Worm (Caenorhabditis elegans) whole organism, young adult: ENCODE measurements around the gene nlp-43.

Experiments used
- F10E7.11 ChIP-seq: sonication (generic microtip); optimal IDR thresholded peaks from 2 replicates; lab custom pipeline; 2017; ENCODE audit warnings: mild to moderate bottlenecking, missing genetic modification characterization, moderate library complexity, missing compliant biosample characterization
- F33H1.4 ChIP-seq: fragments of 200-800 bp; sonication (Bioruptor generic); IDR thresholded peaks from 2 replicates; pipeline ENCODE4 v1.3.6; 2022; ENCODE audit warnings: missing genetic modification reagents, missing genetic modification characterization, missing compliant biosample characterization
- F39B2.1 ChIP-seq: fragments of 200-800 bp; sonication (Bioruptor generic); IDR thresholded peaks from 2 replicates; pipeline ENCODE4 v1.3.6; 2022; ENCODE audit warnings: missing genetic modification reagents, missing genetic modification characterization, missing compliant biosample characterization
- F55B11.4 ChIP-seq: sonication (generic microtip); optimal IDR thresholded peaks from 2 replicates; lab custom pipeline; 2016; ENCODE audit warnings: missing compliant biosample characterization, missing genetic modification characterization, borderline replicate concordance; ENCODE audit not compliant: insufficient read depth
- F57C9.4 ChIP-seq: sonication (generic microtip); optimal IDR thresholded peaks from 2 replicates; lab custom pipeline; 2017; ENCODE audit warnings: mild to moderate bottlenecking, missing genetic modification characterization, missing compliant biosample characterization
- K11D2.4 ChIP-seq: fragments of 200-800 bp; sonication (Bioruptor generic); IDR thresholded peaks from 2 replicates; pipeline ENCODE4 v1.3.6; 2022; ENCODE audit warnings: missing genetic modification reagents, missing genetic modification characterization, missing compliant biosample characterization
- K12H6.12 ChIP-seq: fragments of 200-800 bp; sonication (Bioruptor generic); optimal IDR thresholded peaks from 2 replicates; lab custom pipeline; 2018; ENCODE audit warnings: mild to moderate bottlenecking, missing genetic modification characterization, missing compliant biosample characterization
- Y56A3A.18 ChIP-seq: fragments of 200-800 bp; sonication (Bioruptor generic); IDR thresholded peaks from 2 replicates; pipeline ENCODE4 v1.3.6; 2022; ENCODE audit warnings: missing genetic modification reagents, missing genetic modification characterization, missing compliant biosample characterization
- Y79H2A.3 ChIP-seq: fragments of 200-800 bp; sonication (Bioruptor generic); conservative IDR thresholded peaks from 2 replicates; pipeline ENCODE4 v1.3.6; 2022; ENCODE audit warnings: missing genetic modification reagents, missing genetic modification characterization, missing compliant biosample characterization
- Y95B8A.8 ChIP-seq: fragments of 200-800 bp; sonication (Bioruptor generic); IDR thresholded peaks from 2 replicates; pipeline ENCODE4 v1.3.6; 2022; ENCODE audit warnings: missing genetic modification reagents, missing genetic modification characterization, missing compliant biosample characterization
- akir-1 ChIP-seq: fragments of 200-800 bp; sonication (Bioruptor generic); optimal IDR thresholded peaks from 2 replicates; lab custom pipeline; 2018; ENCODE audit warnings: mild to moderate bottlenecking, missing genetic modification characterization, moderate library complexity, missing compliant biosample characterization
- aptf-3 ChIP-seq: fragments of 200-800 bp; sonication (Bioruptor generic); IDR thresholded peaks from 2 replicates; pipeline ENCODE4 v1.3.6; 2022; ENCODE audit warnings: missing genetic modification characterization, missing compliant biosample characterization
- atf-7 ChIP-seq: sonication (generic microtip); optimal IDR thresholded peaks from 2 replicates; lab custom pipeline; 2017; ENCODE audit warnings: mild to moderate bottlenecking, missing genetic modification characterization, missing compliant biosample characterization
- attf-3 ChIP-seq: fragments of 200-800 bp; sonication (Bioruptor generic); conservative IDR thresholded peaks from 2 replicates; pipeline ENCODE4 v1.3.6; 2022; ENCODE audit warnings: missing genetic modification reagents, missing genetic modification characterization, missing compliant biosample characterization
- bed-1 ChIP-seq: fragments of 200-800 bp; sonication (Bioruptor generic); IDR thresholded peaks from 2 replicates; pipeline ENCODE4 v1.3.6; 2022; ENCODE audit warnings: missing genetic modification reagents, missing genetic modification characterization, missing compliant biosample characterization
- ceh-40 ChIP-seq: fragments of 200-800 bp; sonication (Bioruptor generic); IDR thresholded peaks from 2 replicates; pipeline ENCODE4 v1.3.6; 2022; ENCODE audit warnings: missing genetic modification characterization, missing compliant biosample characterization
- ceh-91 ChIP-seq: fragments of 200-800 bp; sonication (Bioruptor generic); IDR thresholded peaks from 2 replicates; pipeline ENCODE4 v1.3.6; 2022; ENCODE audit warnings: missing genetic modification reagents, missing genetic modification characterization, missing compliant biosample characterization
- die-1 ChIP-seq: sonication (generic microtip); optimal IDR thresholded peaks from 2 replicates; lab custom pipeline; 2016; ENCODE audit warnings: missing genotype, mild to moderate bottlenecking, missing genetic modification characterization, missing compliant biosample characterization
- egl-44 ChIP-seq: fragments of 200-800 bp; sonication (Bioruptor generic); IDR thresholded peaks from 2 replicates; pipeline ENCODE4 v1.3.6; 2022; ENCODE audit warnings: missing genetic modification reagents, missing genetic modification characterization, missing compliant biosample characterization
- fkh-3 ChIP-seq: sonication (generic microtip); optimal IDR thresholded peaks from 2 replicates; lab custom pipeline; 2016; ENCODE audit warnings: mild to moderate bottlenecking, missing genetic modification characterization, missing compliant biosample characterization
- him-1 ChIP-seq: sonication (generic microtip); optimal IDR thresholded peaks from 2 replicates; lab custom pipeline; 2016; ENCODE audit warnings: missing genotype, missing genetic modification reagents, missing genetic modification characterization, missing compliant biosample characterization
- hlh-26 ChIP-seq: fragments of 200-800 bp; sonication (Bioruptor generic); conservative IDR thresholded peaks from 2 replicates; pipeline ENCODE4 v1.3.6; 2022; ENCODE audit warnings: missing genetic modification reagents, missing genetic modification characterization, missing compliant biosample characterization
- hmg-1.2 ChIP-seq: fragments of 200-800 bp; sonication (Bioruptor generic); IDR thresholded peaks from 2 replicates; pipeline ENCODE4 v1.3.6; 2022; ENCODE audit warnings: missing genetic modification reagents, missing genetic modification characterization, missing compliant biosample characterization
- hrde-1 ChIP-seq: sonication (generic microtip); optimal IDR thresholded peaks from 2 replicates; lab custom pipeline; 2016; ENCODE audit warnings: missing genetic modification characterization, mild to moderate bottlenecking, missing compliant biosample characterization, moderate library complexity, missing genotype, missing genetic modification reagents, borderline replicate concordance
- let-526 ChIP-seq: fragments of 200-800 bp; sonication (Bioruptor generic); IDR thresholded peaks from 2 replicates; pipeline ENCODE4 v1.3.6; 2022; ENCODE audit warnings: missing genetic modification reagents, missing genetic modification characterization, missing compliant biosample characterization
- let-607 ChIP-seq, 2 experiments: fragments of 200-800 bp in 1 of 2; sonication (Bioruptor generic) in 1 of 2; sonication (generic microtip) in 1 of 2; optimal IDR thresholded peaks; 2 replicates each; lab custom pipeline; 2016 to 2018; ENCODE audit warnings: mild to moderate bottlenecking in 2 of 2, missing compliant biosample characterization in 2 of 2, missing genetic modification characterization in 2 of 2, moderate library complexity in 2 of 2, missing genotype in 1 of 2
- lin-35 ChIP-seq, 3 experiments: fragments of 150-350 bp in 2 of 3; sonication (generic microtip) in 1 of 3; optimal IDR thresholded peaks; 2 replicates each; lab custom pipeline; 2014 to 2018; ENCODE audit warnings: missing biosample characterization in 3 of 3, missing genetic modification characterization in 3 of 3, missing genetic modification reagents in 3 of 3
- lin-40 ChIP-seq: sonication (generic microtip); optimal IDR thresholded peaks from 2 replicates; lab custom pipeline; 2016; ENCODE audit warnings: missing genetic modification characterization, mild to moderate bottlenecking, missing compliant biosample characterization, missing genotype, missing genetic modification reagents
- lir-1 ChIP-seq: fragments of 200-800 bp; sonication (Bioruptor generic); conservative IDR thresholded peaks from 2 replicates; pipeline ENCODE4 v1.3.6; 2022; ENCODE audit warnings: missing genetic modification reagents, missing genetic modification characterization, missing compliant biosample characterization
- lsl-1 ChIP-seq: fragments of 200-800 bp; sonication (Bioruptor generic); optimal IDR thresholded peaks from 2 replicates; lab custom pipeline; 2018; ENCODE audit warnings: mild to moderate bottlenecking, missing genetic modification characterization, moderate library complexity, missing compliant biosample characterization
- madf-6 ChIP-seq: fragments of 200-800 bp; sonication (Bioruptor generic); IDR thresholded peaks from 2 replicates; pipeline ENCODE4 v1.3.6; 2022; ENCODE audit warnings: missing genetic modification reagents, missing genetic modification characterization, missing compliant biosample characterization
- madf-8 ChIP-seq: fragments of 200-800 bp; sonication (Bioruptor generic); conservative IDR thresholded peaks from 2 replicates; pipeline ENCODE4 v1.3.6; 2022; ENCODE audit warnings: missing genetic modification reagents, missing genetic modification characterization, missing compliant biosample characterization
- mcd-1 ChIP-seq: fragments of 200-800 bp; sonication (Bioruptor generic); IDR thresholded peaks from 2 replicates; pipeline ENCODE4 v1.3.6; 2022; ENCODE audit warnings: missing genetic modification reagents, missing genetic modification characterization, missing compliant biosample characterization
- mes-4 ChIP-seq: sonication (generic microtip); optimal IDR thresholded peaks from 2 replicates; lab custom pipeline; 2016; ENCODE audit warnings: missing genotype, missing genetic modification characterization, missing compliant biosample characterization
- nfya-1 ChIP-seq: sonication (generic microtip); optimal IDR thresholded peaks from 2 replicates; lab custom pipeline; 2017; ENCODE audit warnings: antibody characterized with exemption, missing compliant biosample characterization, missing genetic modification characterization, borderline replicate concordance; ENCODE audit not compliant: insufficient read depth
- nfya-2 ChIP-seq: fragments of 200-800 bp; sonication (Bioruptor generic); IDR thresholded peaks from 2 replicates; pipeline ENCODE4 v1.3.6; 2022; ENCODE audit warnings: missing genetic modification reagents, missing genetic modification characterization, missing compliant biosample characterization
- nhr-179 ChIP-seq: sonication (generic microtip); optimal IDR thresholded peaks from 2 replicates; lab custom pipeline; 2016; ENCODE audit warnings: mild to moderate bottlenecking, missing genetic modification characterization, missing compliant biosample characterization
- nhr-27 ChIP-seq: fragments of 200-800 bp; sonication (Bioruptor generic); optimal IDR thresholded peaks from 2 replicates; lab custom pipeline; 2018; ENCODE audit warnings: mild to moderate bottlenecking, missing genetic modification characterization, moderate library complexity, missing compliant biosample characterization
- nhr-80 ChIP-seq: sonication (generic microtip); optimal IDR thresholded peaks from 2 replicates; lab custom pipeline; 2016; ENCODE audit warnings: missing genetic modification characterization, missing compliant biosample characterization
- rec-8 ChIP-seq, 2 experiments: sonication (generic microtip); optimal IDR thresholded peaks; 2 replicates each; lab custom pipeline; 2016; ENCODE audit warnings: mild to moderate bottlenecking in 2 of 2, missing genetic modification characterization in 2 of 2, missing genetic modification reagents in 2 of 2, missing genotype in 2 of 2, missing biosample characterization in 1 of 2, missing compliant biosample characterization in 1 of 2, moderate library complexity in 1 of 2
- somi-1 ChIP-seq: fragments of 200-800 bp; sonication (Bioruptor generic); optimal IDR thresholded peaks from 2 replicates; lab custom pipeline; 2018; ENCODE audit warnings: mild to moderate bottlenecking, missing genetic modification characterization, missing compliant biosample characterization
- xnd-1 ChIP-seq: sonication (generic microtip); optimal IDR thresholded peaks from 2 replicates; lab custom pipeline; 2016; ENCODE audit warnings: missing genotype, missing genetic modification reagents, missing genetic modification characterization, missing compliant biosample characterization
- zim-3 ChIP-seq: sonication (generic microtip); optimal IDR thresholded peaks from 2 replicates; lab custom pipeline; 2017; ENCODE audit warnings: mild to moderate bottlenecking, missing genetic modification characterization, moderate library complexity, missing compliant biosample characterization
- ztf-22 ChIP-seq: fragments of 200-800 bp; sonication (Bioruptor generic); optimal IDR thresholded peaks from 2 replicates; lab custom pipeline; 2018; ENCODE audit warnings: mild to moderate bottlenecking, missing genetic modification characterization, moderate library complexity, missing compliant biosample characterization
- ztf-28 ChIP-seq: fragments of 200-800 bp; sonication (Bioruptor generic); IDR thresholded peaks from 2 replicates; pipeline ENCODE4 v1.3.6; 2022; ENCODE audit warnings: missing genetic modification reagents, missing genetic modification characterization, missing compliant biosample characterization
- ztf-3 ChIP-seq: fragments of 200-800 bp; sonication (Bioruptor generic); optimal IDR thresholded peaks from 2 replicates; lab custom pipeline; 2018; ENCODE audit warnings: mild to moderate bottlenecking, missing genetic modification characterization, missing compliant biosample characterization

The nlp-43 gene

ce11 chrIII:5018116-5018689 lies 24.0 kb upstream of the nlp-43 start, which contains the start of gene wip-1 (continued):
- TF ChIP-seq K12H6.12 (tag; lab: Kevin White, UChicago) (peak; percentile 97), xnd-1 (tag; lab: Kevin White, UChicago) (peak; percentile 86), lsl-1 (peak; percentile 93), F33H1.4 (GFP tag; lab: Robert Waterston, UW) (peak; percentile 92), Y95B8A.8 (peak; percentile 98), fkh-3 (peak; percentile 21), bed-1 (0 out of 2 replicates have a peak, but pooled peaks have one; percentile 81), ztf-3 (GFP tag; lab: Kevin White, UChicago) (peak; percentile 73), lir-1 (GFP tag; lab: Robert Waterston, UW) (peak; percentile 95), attf-3 (GFP tag; lab: Robert Waterston, UW) (peak; percentile 82), hmg-1.2 (GFP tag; lab: Robert Waterston, UW) (peak; percentile 98), madf-6 (GFP tag; lab: Robert Waterston, UW) (peak; percentile 97), rec-8 (tag; optimal IDR thresholded peaks at IDR 0.05; lab: Kevin White, UChicago) (peak; percentile 31 to 60), Y79H2A.3 (GFP tag; lab: Robert Waterston, UW) (peak; percentile 83), lin-35 (GFP tag; optimal IDR thresholded peaks at IDR 0.05; lab: Kevin White, UChicago) (peak; percentile 58 to 97 (median 82)), nfya-1 (no peak), mes-4 (no peak), egl-44 (GFP tag; lab: Robert Waterston, UW) (peak; percentile 96), nhr-179 (tag; lab: Kevin White, UChicago) (no peak), nhr-80 (tag; lab: Kevin White, UChicago) (peak; percentile 99), F39B2.1 (GFP tag; lab: Robert Waterston, UW) (peak; percentile 93), die-1 (tag; lab: Kevin White, UChicago) (peak; percentile 72), F55B11.4 (tag; lab: Kevin White, UChicago) (no peak), Y56A3A.18 (GFP tag; lab: Robert Waterston, UW) (peak; percentile 95), nhr-27 (tag; lab: Kevin White, UChicago) (peak; percentile 72), hrde-1 (tag; lab: Kevin White, UChicago) (peak; percentile 82), ceh-40 (no peak), ceh-91 (GFP tag; lab: Robert Waterston, UW) (peak; percentile 93), ztf-28 (peak; percentile 92), lin-40 (tag; lab: Kevin White, UChicago) (peak; percentile 98), somi-1 (GFP tag; lab: Kevin White, UChicago) (peak; percentile 94), madf-8 (GFP tag; lab: Robert Waterston, UW) (peak; percentile 89), let-607 (tag; optimal IDR thresholded peaks at IDR 0.05; lab: Kevin White, UChicago) (peak; percentile 85 to 94), hlh-26 (GFP tag; lab: Robert Waterston, UW) (no peak), F10E7.11 (tag; lab: Kevin White, UChicago) (peak; percentile 71), him-1 (peak; percentile 84), mcd-1 (GFP tag; lab: Robert Waterston, UW) (peak; percentile 96), nfya-2 (no peak), atf-7 (tag; lab: Kevin White, UChicago) (peak; percentile 92), let-526 (GFP tag; lab: Robert Waterston, UW) (peak; percentile 91), F57C9.4 (tag; lab: Kevin White, UChicago) (no peak), zim-3 (tag; lab: Kevin White, UChicago) (peak; percentile 64), ztf-22 (peak; percentile 91), K11D2.4 (GFP tag; lab: Robert Waterston, UW) (peak; percentile 94), akir-1 (GFP tag; lab: Kevin White, UChicago) (peak; percentile 59), aptf-3 (GFP tag; lab: Robert Waterston, UW) (0 out of 2 replicates have a peak, but pooled peaks have one; percentile 24)
